Fruit fly (Drosophila melanogaster): ENCODE results near the gene CG42367.

The CG42367 gene

dm6 chr2L:9938631-9939256 is 8.4 kb downstream of the CG42367 start, which contains the start of the genes Datp and CG4619 (continued):
- TF ChIP-seq ATbp (GFP tag; optimal IDR thresholded peaks at IDR 0.05), result no peak
- TF ChIP-seq sens (GFP tag), result peak; percentile 76
- TF ChIP-seq disco-r (GFP tag; optimal IDR thresholded peaks at IDR 0.05), result peak; percentile 20
- peak; percentile 30 for TF ChIP-seq Sry-δ (GFP tag; optimal IDR thresholded peaks at IDR 0.05)
- TF ChIP-seq CG14667 (GFP tag; IDR thresholded peaks at IDR 0.05), result no peak
- TF ChIP-seq NC2α (GFP tag; optimal IDR thresholded peaks at IDR 0.05), result no peak
- no peak for TF ChIP-seq gem (tag; optimal IDR thresholded peaks at IDR 0.05)
- peak; percentile 58 for TF ChIP-seq CG8944 (GFP tag; optimal IDR thresholded peaks at IDR 0.05)
- peak; percentile 32 for TF ChIP-seq CG18764 (GFP tag; optimal IDR thresholded peaks at IDR 0.05)
- TF ChIP-seq HLHmδ (GFP tag; optimal IDR thresholded peaks at IDR 0.05), result no peak
- no peak for TF ChIP-seq Doc3 (GFP tag; IDR thresholded peaks at IDR 0.05; ENCODE audit: partially characterized antibody)
- peak; percentile 54; the same call in 1 of the 2 replicates for TF ChIP-seq cas (GFP tag; IDR thresholded peaks at IDR 0.05)
- no peak for TF ChIP-seq CG3407 (GFP tag; optimal IDR thresholded peaks at IDR 0.05)
- peak; percentile 8; the same call in 1 of the 2 replicates for TF ChIP-seq Bgb (GFP tag; IDR thresholded peaks at IDR 0.05; ENCODE audit: partially characterized antibody)
- peak; percentile 20 for TF ChIP-seq nmo (GFP tag; optimal IDR thresholded peaks at IDR 0.05)
- no peak for TF ChIP-seq CG2202 (tag; optimal IDR thresholded peaks at IDR 0.05)
- TF ChIP-seq gro (GFP tag; optimal IDR thresholded peaks at IDR 0.05), result peak; percentile 24
- peak; percentile 29 for TF ChIP-seq pum (GFP tag; optimal IDR thresholded peaks at IDR 0.05)
- TF ChIP-seq Drgx (GFP tag; IDR thresholded peaks at IDR 0.05), result peak; percentile 36; the same call in 1 of the 2 replicates
- TF ChIP-seq CG8388 (GFP tag; optimal IDR thresholded peaks at IDR 0.05), result no peak
- TF ChIP-seq Dip2 (GFP tag; IDR thresholded peaks at IDR 0.05), result no peak
- TF ChIP-seq CG15269 (tag; optimal IDR thresholded peaks at IDR 0.05), result no peak
- TF ChIP-seq CG12104 (GFP tag; optimal IDR thresholded peaks at IDR 0.05), result no peak
- TF ChIP-seq CG12299 (tag; optimal IDR thresholded peaks at IDR 0.05), result no peak
- no peak for TF ChIP-seq h (optimal IDR thresholded peaks at IDR 0.05)
- no peak for TF ChIP-seq B-H1 (GFP tag; IDR thresholded peaks at IDR 0.05)
- peak; percentile 19; the same call in 1 of the 2 replicates for TF ChIP-seq amos (GFP tag; IDR thresholded peaks at IDR 0.05; ENCODE audit: partially characterized antibody)
- TF ChIP-seq unpg (GFP tag; optimal IDR thresholded peaks at IDR 0.05), result no peak
- TF ChIP-seq CG3847 (GFP tag; IDR thresholded peaks at IDR 0.05), result peak; percentile 83
- peak; percentile 64 for TF ChIP-seq CG33213 (GFP tag; optimal IDR thresholded peaks at IDR 0.05)
- no peak for TF ChIP-seq CG7928 (GFP tag; optimal IDR thresholded peaks at IDR 0.05)
- TF ChIP-seq pho (GFP tag; optimal IDR thresholded peaks at IDR 0.05), result peak; percentile 38
- TF ChIP-seq Aef1 (GFP tag; IDR thresholded peaks at IDR 0.05), result peak; percentile 59; the same call in 2 of the 3 replicates
- no peak for TF ChIP-seq Hr3 (GFP tag; optimal IDR thresholded peaks at IDR 0.05)
- TF ChIP-seq CG3163 (GFP tag; optimal IDR thresholded peaks at IDR 0.05), result peak; percentile 13
- 0 out of 2 replicates have a peak, but pooled peaks have one; percentile 13 for TF ChIP-seq CG14014 (GFP tag; IDR thresholded peaks at IDR 0.05)
- TF ChIP-seq zen (tag; optimal IDR thresholded peaks at IDR 0.05), result peak; percentile 67
- no peak for TF ChIP-seq Doc2 (GFP tag; IDR thresholded peaks at IDR 0.05)
- peak; percentile 26 for TF ChIP-seq tx (GFP tag; optimal IDR thresholded peaks at IDR 0.05)
- TF ChIP-seq esg (GFP tag; conservative IDR thresholded peaks at IDR 0.05), result no peak
- 0 out of 3 replicates have a peak, but pooled peaks have one; percentile 6 for TF ChIP-seq CG2889 (GFP tag; IDR thresholded peaks at IDR 0.05)
- TF ChIP-seq klu (GFP tag; IDR thresholded peaks at IDR 0.05), result no peak
- no peak for TF ChIP-seq CG15601 (tag; optimal IDR thresholded peaks at IDR 0.05)
- TF ChIP-seq CG12942 (GFP tag; optimal IDR thresholded peaks at IDR 0.05), result peak; percentile 50
- TF ChIP-seq Gug (GFP tag; IDR thresholded peaks at IDR 0.05), result no peak; the same call in 3 of the 4 replicates
- no peak for TF ChIP-seq ranshi (GFP tag; IDR thresholded peaks at IDR 0.05)
- TF ChIP-seq tin (GFP tag; optimal IDR thresholded peaks at IDR 0.05), result peak; percentile 31
- TF ChIP-seq CG17361 (GFP tag; IDR thresholded peaks at IDR 0.05), result no peak
- TF ChIP-seq MTF-1 (GFP tag; optimal IDR thresholded peaks at IDR 0.05; ENCODE audit: borderline replicate concordance), result no peak
- TF ChIP-seq HmgD (GFP tag; optimal IDR thresholded peaks at IDR 0.05), result peak; percentile 66
- TF ChIP-seq CG10147 (GFP tag; optimal IDR thresholded peaks at IDR 0.05), result no peak

Data from whole organism, embryonic.